Fruit fly (Drosophila melanogaster): ENCODE data around the gene PNUTS.

PNUTS gene

dm6 chr2L:866950-867744 is 3.1 kb upstream of the PNUTS start (continued):
- TF ChIP-seq trh (GFP tag; optimal IDR thresholded peaks at IDR 0.05) = peak; percentile 69
- peak; percentile 86 for TF ChIP-seq Blimp-1 (GFP tag; optimal IDR thresholded peaks at IDR 0.05)
- TF ChIP-seq CG3726 (GFP tag; IDR thresholded peaks at IDR 0.05) = peak; percentile 88
- TF ChIP-seq CG15073 (GFP tag; optimal IDR thresholded peaks at IDR 0.05) = peak; percentile 59
- TF ChIP-seq CG6683 (GFP tag; optimal IDR thresholded peaks at IDR 0.05) = peak; percentile 83
- TF ChIP-seq vfl (GFP tag; optimal IDR thresholded peaks at IDR 0.05) = peak; percentile 79
- TF ChIP-seq ap (GFP tag; IDR thresholded peaks at IDR 0.05) = peak; percentile 91
- TF ChIP-seq CG30431 (GFP tag; optimal IDR thresholded peaks at IDR 0.05) = peak; percentile 81
- TF ChIP-seq Scr (GFP tag; IDR thresholded peaks at IDR 0.05; ENCODE audit: partially characterized antibody) = 0 out of 2 replicates have a peak, but pooled peaks have one; percentile 15
- TF ChIP-seq NK7.1 (GFP tag; optimal IDR thresholded peaks at IDR 0.05) = peak; percentile 83
- peak; percentile 90 for TF ChIP-seq Camta (GFP tag; optimal IDR thresholded peaks at IDR 0.05)
- TF ChIP-seq Meics (GFP tag; optimal IDR thresholded peaks at IDR 0.05) = peak; percentile 93
- peak; percentile 90 for TF ChIP-seq ttk (GFP tag; IDR thresholded peaks at IDR 0.05)
- TF ChIP-seq HLHmδ (GFP tag; optimal IDR thresholded peaks at IDR 0.05) = no peak
- peak; percentile 93 for TF ChIP-seq CG11504 (tag; optimal IDR thresholded peaks at IDR 0.05)
- peak; percentile 89 for TF ChIP-seq tio (GFP tag; optimal IDR thresholded peaks at IDR 0.05)
- TF ChIP-seq Ravus (GFP tag; IDR thresholded peaks at IDR 0.05) = peak; percentile 89
- peak; percentile 93 for TF ChIP-seq CG3847 (GFP tag; IDR thresholded peaks at IDR 0.05)
- peak; percentile 86 for TF ChIP-seq CG17912 (GFP tag; optimal IDR thresholded peaks at IDR 0.05)
- TF ChIP-seq Taf1 (GFP tag; IDR thresholded peaks at IDR 0.05) = peak; percentile 91
- peak; percentile 93 for TF ChIP-seq Oaz (GFP tag; IDR thresholded peaks at IDR 0.05)
- TF ChIP-seq Sox100B (GFP tag; optimal IDR thresholded peaks at IDR 0.05) = peak; percentile 85
- TF ChIP-seq dm (GFP tag; optimal IDR thresholded peaks at IDR 0.05) = peak; percentile 75
- peak; percentile 87 for TF ChIP-seq CG12104 (GFP tag; optimal IDR thresholded peaks at IDR 0.05)
- no peak for TF ChIP-seq Sin3A (optimal IDR thresholded peaks at IDR 0.05)
- peak; percentile 88 for TF ChIP-seq zfh2 (GFP tag; optimal IDR thresholded peaks at IDR 0.05)
- peak; percentile 94 for TF ChIP-seq CG30403 (GFP tag; optimal IDR thresholded peaks at IDR 0.05)
- peak; percentile 90 to 93 for TF ChIP-seq dpn (GFP tag; optimal IDR thresholded peaks at IDR 0.05)
- TF ChIP-seq CG1233 (GFP tag; optimal IDR thresholded peaks at IDR 0.05) = peak; percentile 93
- TF ChIP-seq mirr (GFP tag; optimal IDR thresholded peaks at IDR 0.05) = peak; percentile 91
- peak; percentile 90 for TF ChIP-seq CG17361 (GFP tag; IDR thresholded peaks at IDR 0.05)
- TF ChIP-seq CG4404 (GFP tag; IDR thresholded peaks at IDR 0.05) = peak; percentile 93
- peak; percentile 96 for TF ChIP-seq HLH3B (GFP tag; IDR thresholded peaks at IDR 0.05)
- TF ChIP-seq CG6765 (GFP tag; optimal IDR thresholded peaks at IDR 0.05) = peak; percentile 81
- TF ChIP-seq Dip3 (GFP tag; optimal IDR thresholded peaks at IDR 0.05) = peak; percentile 89
- peak; percentile 79 for TF ChIP-seq Asciz (GFP tag; optimal IDR thresholded peaks at IDR 0.05)
- TF ChIP-seq bcd (GFP tag; optimal IDR thresholded peaks at IDR 0.05) = peak; percentile 92
- peak; percentile 95 for TF ChIP-seq rib (GFP tag; IDR thresholded peaks at IDR 0.05)
- peak; percentile 72; the same call in 1 of the 2 replicates for TF ChIP-seq sim (GFP tag; IDR thresholded peaks at IDR 0.05)
- TF ChIP-seq croc (GFP tag; conservative IDR thresholded peaks at IDR 0.05) = peak; percentile 85
- TF ChIP-seq gfzf (GFP tag; optimal IDR thresholded peaks at IDR 0.05) = no peak
- TF ChIP-seq lov (optimal IDR thresholded peaks at IDR 0.05) = no peak
- TF ChIP-seq lov (GFP tag; IDR thresholded peaks at IDR 0.05) = peak; percentile 95
- TF ChIP-seq ci (GFP tag; IDR thresholded peaks at IDR 0.05) = peak; percentile 97
- no peak for TF ChIP-seq hth (optimal IDR thresholded peaks at IDR 0.05)
- TF ChIP-seq br (optimal IDR thresholded peaks at IDR 0.05) = no peak
- TF ChIP-seq wdn (GFP tag; IDR thresholded peaks at IDR 0.05) = peak; percentile 91
- peak; percentile 64 for TF ChIP-seq CG4360 (GFP tag; IDR thresholded peaks at IDR 0.05)
- TF ChIP-seq HmgD (GFP tag; optimal IDR thresholded peaks at IDR 0.05) = no peak
- no peak for TF ChIP-seq CG8478 (optimal IDR thresholded peaks at IDR 0.05)
- TF ChIP-seq CG6272 (GFP tag; IDR thresholded peaks at IDR 0.05) = peak; percentile 94
- peak; percentile 89 for TF ChIP-seq CG12071 (GFP tag; optimal IDR thresholded peaks at IDR 0.05)

Measured in whole organism, embryonic.